Worm (Caenorhabditis elegans): ENCODE results near the gene txt-5.
A peak's percentile ranks its signal among the peaks of the same experiment; 100 is the strongest.

Gene txt-5

DNA sequence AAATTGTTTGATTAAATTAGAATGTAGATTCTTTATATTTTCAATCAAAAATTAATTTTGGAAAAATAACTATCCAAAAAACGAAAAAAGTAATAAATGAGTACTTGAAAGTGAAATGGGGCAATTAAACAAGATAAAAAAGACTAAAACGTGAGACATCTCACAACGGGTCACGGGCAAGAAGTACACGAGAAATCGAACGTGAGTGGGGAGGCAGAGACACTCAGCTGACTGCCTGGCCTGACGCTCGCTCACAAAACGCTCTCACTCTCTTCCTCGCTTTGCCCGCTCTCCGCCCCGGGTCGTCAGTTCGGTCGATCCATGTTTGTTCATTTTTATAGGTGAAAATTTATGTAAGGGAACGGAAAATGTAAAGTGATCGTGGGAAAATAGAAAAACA, 11.3 kb upstream of the txt-5 start (continued):
- no peak for TF ChIP-seq spr-3 (GFP tag; optimal IDR thresholded peaks at IDR 0.05)
- TF ChIP-seq ceh-44 (GFP tag; IDR thresholded peaks at IDR 0.05), result no peak
- no peak for TF ChIP-seq snpc-1.2 (GFP tag; IDR thresholded peaks at IDR 0.05)
- TF ChIP-seq ceh-62 (tag; optimal IDR thresholded peaks at IDR 0.05), result no peak
- no peak for TF ChIP-seq ces-1 (GFP tag; optimal IDR thresholded peaks at IDR 0.05)
- peak; percentile 43 for TF ChIP-seq nhr-28 (tag; optimal IDR thresholded peaks at IDR 0.05)
- no peak for TF ChIP-seq T20F7.1 (GFP tag; optimal IDR thresholded peaks at IDR 0.05)
- no peak for TF ChIP-seq madf-5 (GFP tag; IDR thresholded peaks at IDR 0.05)
- TF ChIP-seq dmd-9 (GFP tag; IDR thresholded peaks at IDR 0.05), result no peak
- TF ChIP-seq unc-130 (GFP tag; optimal IDR thresholded peaks at IDR 0.05), result no peak
- TF ChIP-seq zfp-2 (tag; optimal IDR thresholded peaks at IDR 0.05), result no peak
- peak; percentile 26 for TF ChIP-seq mep-1 (tag; optimal IDR thresholded peaks at IDR 0.05)
- TF ChIP-seq mxl-2 (GFP tag; conservative IDR thresholded peaks at IDR 0.05), result no peak
- no peak for TF ChIP-seq F44E2.7 (GFP tag; IDR thresholded peaks at IDR 0.05)
- TF ChIP-seq nhr-102 (tag; optimal IDR thresholded peaks at IDR 0.05), result no peak
- TF ChIP-seq daf-16 (GFP tag; optimal IDR thresholded peaks at IDR 0.05), result no peak
- TF ChIP-seq daf-16 (tag; optimal IDR thresholded peaks at IDR 0.05), result peak; percentile 32
- TF ChIP-seq madf-9 (GFP tag; conservative IDR thresholded peaks at IDR 0.05), result 0 out of 2 replicates have a peak, but pooled peaks have one; percentile 25
- no peak for TF ChIP-seq vab-7 (GFP tag; IDR thresholded peaks at IDR 0.05)
- no peak for TF ChIP-seq Y48G9A.11 (GFP tag; IDR thresholded peaks at IDR 0.05)
- TF ChIP-seq gei-8 (GFP tag; optimal IDR thresholded peaks at IDR 0.05), result no peak
- TF ChIP-seq tra-1 (GFP tag; IDR thresholded peaks at IDR 0.05), result no peak
- TF ChIP-seq hif-1 (tag; optimal IDR thresholded peaks at IDR 0.05), result peak in 1 of 2 experiments; percentile 39
- no peak for TF ChIP-seq unc-39 (tag; optimal IDR thresholded peaks at IDR 0.05)
- no peak for TF ChIP-seq nhr-11 (tag; optimal IDR thresholded peaks at IDR 0.05)
- TF ChIP-seq duxl-1 (tag; optimal IDR thresholded peaks at IDR 0.05; ENCODE audit: poor library complexity), result no peak
- TF ChIP-seq nhr-237 (tag; optimal IDR thresholded peaks at IDR 0.05), result no peak
- peak; percentile 57 for TF ChIP-seq hmg-1.1 (GFP tag; IDR thresholded peaks at IDR 0.05)
- TF ChIP-seq lin-1 (GFP tag; IDR thresholded peaks at IDR 0.05), result no peak
- TF ChIP-seq nhr-25 (tag; optimal IDR thresholded peaks at IDR 0.05; ENCODE audit: borderline replicate concordance, insufficient read depth), result no peak
- no peak for TF ChIP-seq dmd-8 (GFP tag; IDR thresholded peaks at IDR 0.05)
- TF ChIP-seq nhr-41 (GFP tag; IDR thresholded peaks at IDR 0.05), result no peak
- TF ChIP-seq ceh-82 (tag; optimal IDR thresholded peaks at IDR 0.05), result no peak
- TF ChIP-seq lin-38 (GFP tag; IDR thresholded peaks at IDR 0.05), result no peak
- peak in 1 of 2 experiments; percentile 72 for TF ChIP-seq mdl-1 (tag; optimal IDR thresholded peaks at IDR 0.05)
- no peak for TF ChIP-seq lin-29 (GFP tag; IDR thresholded peaks at IDR 0.05)
- TF ChIP-seq F26F4.8 (GFP tag; conservative IDR thresholded peaks at IDR 0.05), result no peak
- no peak for TF ChIP-seq F37D6.2 (tag; optimal IDR thresholded peaks at IDR 0.05)
- TF ChIP-seq T26A8.4 (GFP tag; IDR thresholded peaks at IDR 0.05), result no peak
- no peak for TF ChIP-seq spr-1 (tag; optimal IDR thresholded peaks at IDR 0.05)
- no peak for TF ChIP-seq mdt-29 (GFP tag; IDR thresholded peaks at IDR 0.05)
- TF ChIP-seq mes-2 (tag; optimal IDR thresholded peaks at IDR 0.05; ENCODE audit: poor library complexity, severe bottlenecking), result peak; percentile 42
- peak; percentile 29 for TF ChIP-seq nhr-77 (tag; optimal IDR thresholded peaks at IDR 0.05)
- TF ChIP-seq hlh-30 (tag; optimal IDR thresholded peaks at IDR 0.05; ENCODE audit: insufficient read depth), result peak; percentile 97
- no peak for TF ChIP-seq fos-1 (tag; optimal IDR thresholded peaks at IDR 0.05)
- TF ChIP-seq pqm-1 (tag; optimal IDR thresholded peaks at IDR 0.05), result no peak
- no peak for TF ChIP-seq attf-4 (tag; optimal IDR thresholded peaks at IDR 0.05)
- TF ChIP-seq snpc-4 (tag; optimal IDR thresholded peaks at IDR 0.05), result no peak
- peak; percentile 42; the same call in 1 of the 2 replicates for TF ChIP-seq ceh-20 (GFP tag; IDR thresholded peaks at IDR 0.05)
- no peak for TF ChIP-seq zip-2 (tag; optimal IDR thresholded peaks at IDR 0.05)
- TF ChIP-seq Y105C5A.15 (GFP tag; IDR thresholded peaks at IDR 0.05), result no peak
- no peak for TF ChIP-seq fkh-10 (GFP tag; optimal IDR thresholded peaks at IDR 0.05)
